Worm (Caenorhabditis elegans) whole organism, L4/young adult: ENCODE data around the gene ckr-2.

Experiments
- W03F9.2 ChIP-seq: fragments of 150-350 bp; optimal IDR thresholded peaks from 2 replicates; lab custom pipeline; 2014; ENCODE audit warnings: missing biosample characterization, missing genetic modification characterization
- him-1 ChIP-seq: sonication (generic microtip); optimal IDR thresholded peaks from 2 replicates; lab custom pipeline; 2016; ENCODE audit warnings: missing genotype, missing genetic modification reagents, missing genetic modification characterization, missing compliant biosample characterization

DNA sequence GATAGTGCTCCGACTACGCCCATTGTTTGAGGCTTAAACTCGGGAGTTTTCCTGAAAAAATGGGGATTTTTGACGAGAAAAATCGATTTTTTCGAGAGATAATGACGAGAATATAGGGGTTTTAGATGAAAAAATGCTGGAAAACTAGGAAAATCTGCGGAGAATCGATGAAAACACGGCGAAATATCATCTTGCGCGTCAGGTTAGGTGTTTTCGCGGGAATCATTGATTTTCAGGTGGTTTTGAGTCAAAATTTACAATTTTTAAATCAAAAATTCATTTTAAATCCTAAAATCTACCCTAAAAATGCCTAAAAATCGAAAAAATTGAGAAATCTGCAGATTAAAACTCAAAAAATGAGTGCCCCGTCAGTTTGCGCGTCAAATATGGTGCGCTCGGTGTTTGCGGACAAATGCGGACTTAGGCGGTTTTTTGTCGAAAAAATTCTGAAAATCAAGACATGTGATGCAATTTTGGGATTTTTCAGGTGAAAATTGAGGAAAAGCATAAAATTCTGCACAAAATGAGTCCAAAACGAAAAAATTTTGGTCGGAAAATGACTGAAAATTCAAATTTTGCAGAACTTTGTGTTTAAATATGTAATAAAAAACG is 59.4 kb downstream of the ckr-2 start, which contains the start of gene mboa-6:
- no peak for TF ChIP-seq him-1 (tag; lab: Kevin White, UChicago)
- no peak for TF ChIP-seq W03F9.2 (tag; lab: Kevin White, UChicago)
